Worm (Caenorhabditis elegans) whole organism, L4 larva: ENCODE data around the gene T25C12.3.

Experiments
- F49E8.2 ChIP-seq: sonication (generic microtip); optimal IDR thresholded peaks from 2 replicates; lab custom pipeline; 2016; ENCODE audit warnings: missing compliant biosample characterization, mild to moderate bottlenecking, missing genetic modification characterization, borderline replicate concordance
- T20F7.1 ChIP-seq: fragments of 200-800 bp; sonication (Bioruptor generic); optimal IDR thresholded peaks from 2 replicates; lab custom pipeline; 2018; ENCODE audit warnings: mild to moderate bottlenecking, missing genetic modification characterization, missing compliant biosample characterization
- Y48G9A.11 ChIP-seq: fragments of 200-800 bp; sonication (Bioruptor generic); IDR thresholded peaks from 2 replicates; pipeline ENCODE4 v1.3.6; 2022; ENCODE audit warnings: missing genetic modification reagents, missing genetic modification characterization, missing compliant biosample characterization
- ZK546.5 ChIP-seq, 2 experiments: sonication (generic microtip); optimal IDR thresholded peaks; 2 replicates each; lab custom pipeline; 2017; ENCODE audit warnings: missing biosample characterization in 2 of 2, missing genetic modification characterization in 2 of 2
- aha-1 ChIP-seq: fragments of 150-350 bp; peaks from one replicate; lab custom pipeline; 2014; ENCODE audit warnings: missing biosample characterization, missing genetic modification characterization
- ama-1 ChIP-seq: fragments of 150-350 bp; optimal IDR thresholded peaks from 2 replicates; lab custom pipeline; 2014; ENCODE audit warnings: inconsistent platforms, mixed read lengths
- attf-4 ChIP-seq: sonication (generic microtip); optimal IDR thresholded peaks from 3 replicates; lab custom pipeline; 2017; ENCODE audit warnings: missing biosample characterization, missing genetic modification characterization
- ceh-20 ChIP-seq: fragments of 200-800 bp; sonication (Bioruptor generic); IDR thresholded peaks from 2 replicates; pipeline ENCODE4 v1.3.6; 2022; ENCODE audit warnings: missing genetic modification reagents, missing genetic modification characterization, missing compliant biosample characterization
- ceh-28 ChIP-seq: fragments of 150-350 bp; optimal IDR thresholded peaks from 2 replicates; lab custom pipeline; 2014; ENCODE audit warnings: missing biosample characterization, missing genetic modification reagents, missing genetic modification characterization
- ceh-62 ChIP-seq: sonication (generic microtip); optimal IDR thresholded peaks from 2 replicates; lab custom pipeline; 2017; ENCODE audit warnings: missing biosample characterization, missing genetic modification characterization
- cey-2 ChIP-seq: sonication (generic microtip); optimal IDR thresholded peaks from 3 replicates; lab custom pipeline; 2017; ENCODE audit warnings: missing genetic modification characterization, mild to moderate bottlenecking, missing compliant biosample characterization, antibody characterized with exemption, borderline replicate concordance; ENCODE audit not compliant: insufficient read depth
- ctbp-1 ChIP-seq: fragments of 200-800 bp; sonication (Bioruptor generic); IDR thresholded peaks from 2 replicates; pipeline ENCODE4 v1.3.6; 2022; ENCODE audit warnings: missing genetic modification reagents, missing genetic modification characterization, missing compliant biosample characterization
- daf-12 ChIP-seq: fragments of 150-350 bp; optimal IDR thresholded peaks from 2 replicates; lab custom pipeline; 2014; ENCODE audit warnings: missing biosample characterization, missing genetic modification reagents, missing genetic modification characterization
- daf-16 ChIP-seq, 3 experiments: sonication (generic microtip); optimal IDR thresholded peaks; 2 replicates each; lab custom pipeline; 2016 to 2017; ENCODE audit warnings: missing genetic modification characterization in 3 of 3, missing genetic modification reagents in 3 of 3, mild to moderate bottlenecking in 2 of 3, missing compliant biosample characterization in 2 of 3, missing biosample characterization in 1 of 3, moderate library complexity in 1 of 3
- dmd-6 ChIP-seq: fragments of 200-800 bp; sonication (Bioruptor generic); IDR thresholded peaks from 2 replicates; pipeline ENCODE4 v1.3.6; 2022; ENCODE audit warnings: missing genetic modification reagents, missing genetic modification characterization, missing compliant biosample characterization
- dpl-1 ChIP-seq: fragments of 150-350 bp; optimal IDR thresholded peaks from 2 replicates; lab custom pipeline; 2014; ENCODE audit warnings: missing biosample characterization, missing genetic modification reagents, missing genetic modification characterization
- dve-1 ChIP-seq: sonication (generic microtip); optimal IDR thresholded peaks from 2 replicates; lab custom pipeline; 2017; ENCODE audit warnings: antibody characterized with exemption, mild to moderate bottlenecking, missing genetic modification characterization, missing compliant biosample characterization; ENCODE audit not compliant: insufficient read depth
- egl-43 ChIP-seq: fragments of 200-800 bp; sonication (Bioruptor generic); IDR thresholded peaks from 2 replicates; pipeline ENCODE4 v1.3.6; 2022; ENCODE audit warnings: missing genetic modification reagents, missing genetic modification characterization, missing compliant biosample characterization
- fkh-10 ChIP-seq: fragments of 150-350 bp; optimal IDR thresholded peaks from 2 replicates; lab custom pipeline; 2014; ENCODE audit warnings: missing biosample characterization, missing genetic modification reagents, missing genetic modification characterization
- hif-1 ChIP-seq, 2 experiments: sonication (generic microtip); optimal IDR thresholded peaks; 2 replicates each; lab custom pipeline; 2016 to 2017; ENCODE audit warnings: missing compliant biosample characterization in 2 of 2, missing genetic modification characterization in 2 of 2, missing genetic modification reagents in 2 of 2, missing genotype in 2 of 2, mild to moderate bottlenecking in 1 of 2
- hlh-11 ChIP-seq: fragments of 200-800 bp; sonication (Bioruptor generic); optimal IDR thresholded peaks from 2 replicates; lab custom pipeline; 2018; ENCODE audit warnings: mild to moderate bottlenecking, missing genetic modification characterization, missing compliant biosample characterization
- hlh-30 ChIP-seq: sonication (generic microtip); optimal IDR thresholded peaks from 2 replicates; lab custom pipeline; 2017; ENCODE audit warnings: antibody characterized with exemption, mild to moderate bottlenecking, missing genetic modification characterization, missing compliant biosample characterization; ENCODE audit not compliant: insufficient read depth
- hmg-1.1 ChIP-seq: fragments of 200-800 bp; sonication (Bioruptor generic); IDR thresholded peaks from 2 replicates; pipeline ENCODE4 v1.3.6; 2022; ENCODE audit warnings: missing genetic modification reagents, missing genetic modification characterization, missing compliant biosample characterization
- jun-1 ChIP-seq: fragments of 150-350 bp; optimal IDR thresholded peaks from 2 replicates; lab custom pipeline; 2014; ENCODE audit warnings: missing biosample characterization, missing genetic modification reagents, missing genetic modification characterization
- lin-1 ChIP-seq: fragments of 200-800 bp; sonication (Bioruptor generic); IDR thresholded peaks from 2 replicates; pipeline ENCODE4 v1.3.6; 2022; ENCODE audit warnings: missing genetic modification reagents, missing genetic modification characterization, missing compliant biosample characterization
- lin-13 ChIP-seq: fragments of 150-350 bp; optimal IDR thresholded peaks from 2 replicates; lab custom pipeline; 2014; ENCODE audit warnings: missing biosample characterization, missing genetic modification reagents, missing genetic modification characterization
- lin-29 ChIP-seq: fragments of 200-800 bp; sonication (Bioruptor generic); IDR thresholded peaks from 2 replicates; pipeline ENCODE4 v1.3.6; 2022; ENCODE audit warnings: missing genetic modification reagents, missing genetic modification characterization, missing compliant biosample characterization
- lin-39 ChIP-seq: fragments of 150-350 bp; optimal IDR thresholded peaks from 2 replicates; lab custom pipeline; 2014; ENCODE audit warnings: missing biosample characterization, missing genetic modification reagents, missing genetic modification characterization
- lsy-2 ChIP-seq, 2 experiments: fragments of 150-350 bp in 1 of 2; sonication (generic microtip) in 1 of 2; optimal IDR thresholded peaks; 2 replicates each; lab custom pipeline; 2014 to 2017; ENCODE audit warnings: missing biosample characterization in 2 of 2, missing genetic modification characterization in 2 of 2
- mdl-1 ChIP-seq, 2 experiments: fragments of 150-350 bp in 1 of 2; sonication (generic microtip) in 1 of 2; optimal IDR thresholded peaks; 2 replicates each; lab custom pipeline; 2014 to 2017; ENCODE audit warnings: missing biosample characterization in 2 of 2, missing genetic modification characterization in 2 of 2
- mes-2 ChIP-seq: sonication (generic microtip); optimal IDR thresholded peaks from 2 replicates; lab custom pipeline; 2016; ENCODE audit warnings: missing genotype, mild to moderate bottlenecking, missing genetic modification characterization, missing compliant biosample characterization; ENCODE audit not compliant: poor library complexity, severe bottlenecking
- mxl-2 ChIP-seq: fragments of 200-800 bp; sonication (Bioruptor generic); conservative IDR thresholded peaks from 2 replicates; pipeline ENCODE4 v1.3.6; 2022; ENCODE audit warnings: missing genetic modification reagents, missing genetic modification characterization, missing compliant biosample characterization
- nhr-102 ChIP-seq: sonication (generic microtip); optimal IDR thresholded peaks from 2 replicates; lab custom pipeline; 2016; ENCODE audit warnings: mild to moderate bottlenecking, missing genetic modification characterization, moderate library complexity, missing compliant biosample characterization
- nhr-111 ChIP-seq: fragments of 200-800 bp; sonication (Bioruptor generic); optimal IDR thresholded peaks from 2 replicates; lab custom pipeline; 2018; ENCODE audit warnings: mild to moderate bottlenecking, missing genetic modification characterization, missing compliant biosample characterization
- nhr-237 ChIP-seq: sonication (generic microtip); optimal IDR thresholded peaks from 2 replicates; lab custom pipeline; 2017; ENCODE audit warnings: missing biosample characterization, missing genetic modification characterization
- nhr-28 ChIP-seq: fragments of 150-350 bp; optimal IDR thresholded peaks from 2 replicates; lab custom pipeline; 2014; ENCODE audit warnings: missing biosample characterization, missing genetic modification characterization
- nhr-41 ChIP-seq: fragments of 200-800 bp; sonication (Bioruptor generic); IDR thresholded peaks from 2 replicates; pipeline ENCODE4 v1.3.6; 2022; ENCODE audit warnings: missing genetic modification reagents, missing genetic modification characterization, missing compliant biosample characterization
- nhr-48 ChIP-seq: sonication (generic microtip); optimal IDR thresholded peaks from 2 replicates; lab custom pipeline; 2016; ENCODE audit warnings: mild to moderate bottlenecking, missing genetic modification characterization, missing compliant biosample characterization
- nhr-77 ChIP-seq: fragments of 150-350 bp; optimal IDR thresholded peaks from 2 replicates; lab custom pipeline; 2014; ENCODE audit warnings: missing biosample characterization, missing genetic modification characterization
- php-3 ChIP-seq: fragments of 200-800 bp; sonication (Bioruptor generic); IDR thresholded peaks from 2 replicates; pipeline ENCODE4 v1.3.6; 2022; ENCODE audit warnings: missing genetic modification reagents, missing genetic modification characterization, missing compliant biosample characterization
- pqm-1 ChIP-seq: sonication (generic microtip); optimal IDR thresholded peaks from 2 replicates; lab custom pipeline; 2017; ENCODE audit warnings: missing biosample characterization, missing genetic modification characterization
- rbr-2 ChIP-seq: sonication (generic microtip); optimal IDR thresholded peaks from 2 replicates; lab custom pipeline; 2016; ENCODE audit warnings: missing genotype, missing genetic modification characterization, missing compliant biosample characterization
- saeg-2 ChIP-seq: fragments of 200-800 bp; sonication (Bioruptor generic); IDR thresholded peaks from 2 replicates; pipeline ENCODE4 v1.3.6; 2022; ENCODE audit warnings: missing genetic modification reagents, missing genetic modification characterization, missing compliant biosample characterization
- spr-3 ChIP-seq: fragments of 200-800 bp; sonication (Bioruptor generic); optimal IDR thresholded peaks from 2 replicates; lab custom pipeline; 2018; ENCODE audit warnings: mild to moderate bottlenecking, missing genetic modification characterization, missing compliant biosample characterization
- unc-130 ChIP-seq: sonication (generic microtip); optimal IDR thresholded peaks from 2 replicates; lab custom pipeline; 2016; ENCODE audit warnings: missing genetic modification reagents, missing genetic modification characterization, missing compliant biosample characterization
- zip-11 ChIP-seq: fragments of 200-800 bp; sonication (Bioruptor generic); IDR thresholded peaks from 2 replicates; pipeline ENCODE4 v1.3.6; 2022; ENCODE audit warnings: missing genetic modification characterization, missing compliant biosample characterization

The T25C12.3 gene

DNA sequence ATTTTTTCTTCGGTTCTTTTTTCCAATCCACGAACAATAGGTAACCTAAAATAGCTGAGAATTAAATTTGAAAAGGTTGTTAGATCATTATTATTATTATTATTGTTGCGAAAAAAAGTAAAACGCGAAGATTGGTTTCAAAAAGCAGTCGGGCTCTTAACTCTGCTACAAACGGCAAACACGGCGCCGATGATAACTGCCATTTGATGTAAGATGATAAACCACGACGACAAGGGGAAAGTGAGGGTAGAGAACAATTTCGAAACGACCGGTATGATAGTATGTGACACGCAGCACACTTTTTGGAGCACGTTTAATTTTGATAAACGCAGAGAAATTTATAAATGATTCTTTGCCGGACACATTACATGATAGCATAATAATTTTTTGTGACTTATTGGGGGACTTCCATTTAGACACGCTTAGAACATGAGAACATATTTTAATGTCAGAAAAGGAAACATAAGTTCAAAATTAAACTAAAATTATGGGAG lies 19.3 kb upstream of the T25C12.3 start, which contains the start of gene hpo-34:
Gene hpo-34, minus strand, starts transcription at position 51 of the 494 bp plus-strand sequence.
- no peak for TF ChIP-seq F49E8.2 (tag; lab: Kevin White, UChicago)
- peak; percentile 88 for TF ChIP-seq dmd-6 (GFP tag; lab: Robert Waterston, UW)
- 0 out of 2 replicates have a peak, but pooled peaks have one; percentile 20 for TF ChIP-seq nhr-41
- peak; percentile 72 for TF ChIP-seq nhr-77 (tag; lab: Kevin White, UChicago)
- no peak for TF ChIP-seq daf-12
- TF ChIP-seq nhr-102 (tag; lab: Kevin White, UChicago): peak; percentile 77
- peak in 1 of 2 experiments; percentile 56 for TF ChIP-seq mdl-1 (tag; optimal IDR thresholded peaks at IDR 0.05; lab: Kevin White, UChicago)
- peak; percentile 91 for TF ChIP-seq nhr-28 (tag; lab: Kevin White, UChicago)
- peak; percentile 85 for TF ChIP-seq hlh-11 (tag; lab: Kevin White, UChicago)
- peak; percentile 79 for TF ChIP-seq php-3 (GFP tag; lab: Robert Waterston, UW)
- TF ChIP-seq jun-1 (tag; lab: Kevin White, UChicago): no peak
- TF ChIP-seq daf-16 (GFP tag; optimal IDR thresholded peaks at IDR 0.05; lab: Kevin White, UChicago): no peak
- peak; percentile 87 for TF ChIP-seq daf-16 (tag; optimal IDR thresholded peaks at IDR 0.05; lab: Kevin White, UChicago)
- peak; percentile 41 for TF ChIP-seq nhr-48 (tag; lab: Kevin White, UChicago)
- TF ChIP-seq ceh-62 (tag; lab: Kevin White, UChicago): no peak
- peak in 1 of 2 experiments; percentile 39 for TF ChIP-seq lsy-2 (tag; optimal IDR thresholded peaks at IDR 0.05; lab: Kevin White, UChicago)
- TF ChIP-seq rbr-2 (tag; lab: Kevin White, UChicago): no peak
- TF ChIP-seq mes-2: peak; percentile 59
- TF ChIP-seq spr-3: no peak
- no peak for TF ChIP-seq ZK546.5 (tag; optimal IDR thresholded peaks at IDR 0.05; lab: Kevin White, UChicago)
- peak; percentile 47 for TF ChIP-seq hlh-30 (tag; lab: Kevin White, UChicago)
- peak; percentile 91 for TF ChIP-seq pqm-1 (tag; lab: Kevin White, UChicago)
- no peak for TF ChIP-seq hmg-1.1 (GFP tag; lab: Robert Waterston, UW)
- peak; percentile 87 for TF ChIP-seq dve-1
- peak in 1 of 2 experiments; percentile 15 for TF ChIP-seq hif-1 (tag; optimal IDR thresholded peaks at IDR 0.05; lab: Kevin White, UChicago)
- TF ChIP-seq T20F7.1: peak; percentile 41

DNA sequence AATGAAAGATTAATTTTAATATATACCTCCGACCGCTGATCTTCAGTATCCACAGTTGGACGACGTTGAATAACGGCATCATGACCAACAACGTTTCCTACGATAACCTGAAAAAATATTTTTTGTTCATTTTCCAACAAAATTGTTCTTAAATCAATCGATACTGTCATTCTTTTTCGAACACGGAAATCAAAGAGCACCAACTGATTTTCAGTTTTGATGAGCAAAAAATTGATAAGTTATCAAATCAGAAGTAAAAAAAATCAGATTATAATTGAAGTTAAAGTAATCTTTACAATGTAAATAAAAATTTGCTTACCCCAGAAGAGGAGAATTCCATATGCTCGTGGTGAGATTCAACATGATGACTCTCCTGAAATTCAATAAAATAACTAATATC lies 18.6 kb upstream of the T25C12.3 start:
- TF ChIP-seq lin-29 (GFP tag; lab: Robert Waterston, UW) (no peak), lin-13 (GFP tag; lab: Kevin White, UChicago) (no peak), nhr-237 (tag; lab: Kevin White, UChicago) (no peak), ceh-28 (tag; lab: Kevin White, UChicago) (no peak), nhr-77 (tag; lab: Kevin White, UChicago) (peak; percentile 45), cey-2 (no peak), hlh-11 (tag; lab: Kevin White, UChicago) (peak; percentile 21), saeg-2 (GFP tag; lab: Robert Waterston, UW) (no peak), lin-1 (GFP tag; lab: Robert Waterston, UW) (no peak), hlh-30 (tag; lab: Kevin White, UChicago) (no peak), zip-11 (GFP tag; lab: Robert Waterston, UW) (no peak), Y48G9A.11 (no peak), ZK546.5 (tag; optimal IDR thresholded peaks at IDR 0.05; lab: Kevin White, UChicago) (no peak), mes-2 (no peak), ama-1 (lab: Kevin White, UChicago) (no peak), rbr-2 (tag; lab: Kevin White, UChicago) (no peak), T20F7.1 (no peak), dve-1 (peak; percentile 15), fkh-10 (GFP tag; lab: Kevin White, UChicago) (no peak), daf-16 (GFP tag; optimal IDR thresholded peaks at IDR 0.05; lab: Kevin White, UChicago) (no peak), daf-16 (tag; optimal IDR thresholded peaks at IDR 0.05; lab: Kevin White, UChicago) (peak; percentile 40), nhr-111 (GFP tag; lab: Kevin White, UChicago) (no peak), nhr-102 (tag; lab: Kevin White, UChicago) (no peak), unc-130 (GFP tag; lab: Kevin White, UChicago) (no peak), lin-39 (tag; lab: Kevin White, UChicago) (no peak), nhr-28 (tag; lab: Kevin White, UChicago) (peak; percentile 62), attf-4 (no peak), mxl-2 (GFP tag; lab: Robert Waterston, UW) (no peak), aha-1 (no peak), ceh-20 (no peak), egl-43 (no peak), pqm-1 (tag; lab: Kevin White, UChicago) (peak; percentile 42), ctbp-1 (GFP tag; lab: Robert Waterston, UW) (no peak), dpl-1 (GFP tag; lab: Kevin White, UChicago) (no peak), F49E8.2 (tag; lab: Kevin White, UChicago) (no peak)
